Fruit fly (Drosophila melanogaster) whole organism, embryonic: ENCODE measurements around the gene Hgsnat.

Experiments used
- MBD-R2 ChIP-seq: fragments of 200-800 bp; sonication (Bioruptor generic); IDR thresholded peaks from 2 replicates; pipeline ENCODE4 v1.3.6; 2022; ENCODE audit warnings: missing biosample characterization, missing genetic modification characterization
- pita ChIP-seq: fragments of 200-800 bp; sonication (Bioruptor generic); optimal IDR thresholded peaks from 2 replicates; lab custom pipeline; 2017; ENCODE audit warnings: missing biosample characterization, mild to moderate bottlenecking, missing genetic modification characterization
- stc ChIP-seq: fragments of 200-800 bp; sonication (Bioruptor generic); IDR thresholded peaks from 2 replicates; pipeline ENCODE4 v1.3.6; 2022; ENCODE audit warnings: missing biosample characterization, missing genetic modification characterization

dm6 chrX:4912370-4912769 lies 6.2 kb upstream of the Hgsnat start:
- TF ChIP-seq pita (no peak), stc (GFP tag; lab: Robert Waterston, UW) (no peak), MBD-R2 (GFP tag; lab: Robert Waterston, UW) (no peak)
